Worm (Caenorhabditis elegans) whole organism, L1 larva: ENCODE results near the gene dpy-13.
A peak's percentile ranks its signal among the peaks of the same experiment; 100 is the strongest.

ENCODE experiments used
- F16B12.6 ChIP-seq: fragments of 150-350 bp; optimal IDR thresholded peaks from 2 replicates; lab custom pipeline; 2014; ENCODE audit warnings: missing biosample characterization, missing genetic modification characterization
- Y116A8C.19 ChIP-seq: sonication (generic microtip); optimal IDR thresholded peaks from 2 replicates; lab custom pipeline; 2016; ENCODE audit warnings: missing compliant biosample characterization, missing genetic modification characterization, borderline replicate concordance
- blmp-1 ChIP-seq: fragments of 150-350 bp; optimal IDR thresholded peaks from 2 replicates; lab custom pipeline; 2014; ENCODE audit warnings: missing biosample characterization, missing genetic modification characterization
- ceh-82 ChIP-seq, 3 experiments: fragments of 150-350 bp in 1 of 3; sonication (generic microtip) in 2 of 3; optimal IDR thresholded peaks; 2 replicates each; lab custom pipeline; 2014 to 2017; ENCODE audit warnings: missing biosample characterization in 3 of 3, missing genetic modification characterization in 3 of 3
- dpl-1 ChIP-seq, 3 experiments: fragments of 150-350 bp in 2 of 3; sonication (generic microtip) in 1 of 3; optimal IDR thresholded peaks; 2 replicates each; lab custom pipeline; 2014 to 2017; ENCODE audit warnings: missing biosample characterization in 3 of 3, missing genetic modification characterization in 3 of 3, missing genetic modification reagents in 3 of 3
- efl-1 ChIP-seq, 4 experiments: fragments of 150-350 bp; optimal IDR thresholded peaks in 3 of 4; peaks in 1 of 4; 1 replicate in 1 of 4; 2 replicates in 3 of 4; lab custom pipeline; 2014; ENCODE audit warnings: missing biosample characterization in 2 of 4, missing genetic modification characterization in 2 of 4, missing genetic modification reagents in 2 of 4
- egl-27 ChIP-seq, 2 experiments: fragments of 150-350 bp in 1 of 2; sonication (generic microtip); optimal IDR thresholded peaks; 3 replicates each; lab custom pipeline; 2017 to 2018; ENCODE audit warnings: missing biosample characterization in 2 of 2, missing genetic modification characterization in 2 of 2, missing genetic modification reagents in 2 of 2
- elt-2 ChIP-seq: sonication (generic microtip); optimal IDR thresholded peaks from 2 replicates; lab custom pipeline; 2016; ENCODE audit warnings: missing genetic modification characterization, mild to moderate bottlenecking, inconsistent platforms, missing compliant biosample characterization, missing genetic modification reagents
- hlh-4 ChIP-seq: sonication (generic microtip); optimal IDR thresholded peaks from 2 replicates; lab custom pipeline; 2016; ENCODE audit warnings: mild to moderate bottlenecking, missing genetic modification characterization, missing compliant biosample characterization
- isw-1 ChIP-seq: fragments of 200-800 bp; sonication (Bioruptor generic); IDR thresholded peaks from 2 replicates; pipeline ENCODE4 v1.3.6; 2022; ENCODE audit warnings: missing genetic modification characterization, missing compliant biosample characterization
- jun-1 ChIP-seq: fragments of 150-350 bp; optimal IDR thresholded peaks from 2 replicates; lab custom pipeline; 2014; ENCODE audit warnings: missing biosample characterization, missing genetic modification reagents, missing genetic modification characterization
- lin-13 ChIP-seq: fragments of 150-350 bp; optimal IDR thresholded peaks from 2 replicates; lab custom pipeline; 2014; ENCODE audit warnings: missing biosample characterization, missing genetic modification reagents, missing genetic modification characterization
- lin-35 ChIP-seq, 2 experiments: fragments of 150-350 bp; optimal IDR thresholded peaks; 2 replicates each; lab custom pipeline; 2014; ENCODE audit warnings: missing biosample characterization in 2 of 2, missing genetic modification characterization in 2 of 2, missing genetic modification reagents in 2 of 2
- lin-39 ChIP-seq: fragments of 150-350 bp; optimal IDR thresholded peaks from 2 replicates; lab custom pipeline; 2014; ENCODE audit warnings: missing biosample characterization, missing genetic modification reagents, missing genetic modification characterization
- lir-3 ChIP-seq: sonication (generic microtip); optimal IDR thresholded peaks from 2 replicates; lab custom pipeline; 2016; ENCODE audit warnings: mild to moderate bottlenecking, missing genetic modification characterization, moderate library complexity, missing compliant biosample characterization; ENCODE audit not compliant: poor library complexity
- mab-9 ChIP-seq: fragments of 200-800 bp; sonication (Bioruptor generic); IDR thresholded peaks from 2 replicates; pipeline ENCODE4 v1.3.6; 2022; ENCODE audit warnings: missing genetic modification reagents, missing genetic modification characterization, missing compliant biosample characterization
- nhr-19 ChIP-seq: fragments of 200-800 bp; sonication (Bioruptor generic); conservative IDR thresholded peaks from 2 replicates; pipeline ENCODE4 v1.3.6; 2022; ENCODE audit warnings: missing genetic modification characterization, missing compliant biosample characterization
- nhr-28 ChIP-seq: fragments of 150-350 bp; optimal IDR thresholded peaks from 2 replicates; lab custom pipeline; 2014; ENCODE audit warnings: missing biosample characterization, missing genetic modification characterization
- nhr-47 ChIP-seq: sonication (generic microtip); optimal IDR thresholded peaks from 2 replicates; lab custom pipeline; 2016; ENCODE audit warnings: mild to moderate bottlenecking, missing genetic modification characterization, moderate library complexity, missing compliant biosample characterization
- nhr-71 ChIP-seq: sonication (generic microtip); optimal IDR thresholded peaks from 2 replicates; lab custom pipeline; 2016; ENCODE audit warnings: mild to moderate bottlenecking, missing genetic modification characterization, moderate library complexity, missing compliant biosample characterization
- nhr-90 ChIP-seq: sonication (generic microtip); optimal IDR thresholded peaks from 2 replicates; lab custom pipeline; 2016; ENCODE audit warnings: mild to moderate bottlenecking, missing genetic modification characterization, missing compliant biosample characterization; ENCODE audit not compliant: poor library complexity
- pag-3 ChIP-seq: sonication (generic microtip); optimal IDR thresholded peaks from 2 replicates; lab custom pipeline; 2017; ENCODE audit warnings: missing genetic modification characterization, mild to moderate bottlenecking, missing compliant biosample characterization, antibody characterized with exemption, borderline replicate concordance; ENCODE audit not compliant: insufficient read depth
- rnt-1 ChIP-seq: sonication (generic microtip); optimal IDR thresholded peaks from 2 replicates; lab custom pipeline; 2016; ENCODE audit warnings: mild to moderate bottlenecking, missing genetic modification characterization, moderate library complexity, missing compliant biosample characterization
- snpc-4 ChIP-seq: fragments of 150-350 bp; optimal IDR thresholded peaks from 2 replicates; lab custom pipeline; 2014; ENCODE audit warnings: missing biosample characterization, missing genetic modification characterization
- snu-23 ChIP-seq: sonication (generic microtip); optimal IDR thresholded peaks from 2 replicates; lab custom pipeline; 2016; ENCODE audit warnings: missing genetic modification characterization, missing compliant biosample characterization
- sptf-1 ChIP-seq: fragments of 150-350 bp; optimal IDR thresholded peaks from 2 replicates; lab custom pipeline; 2014; ENCODE audit warnings: missing biosample characterization, missing genetic modification characterization
- tbx-2 ChIP-seq: sonication (generic microtip); optimal IDR thresholded peaks from 2 replicates; lab custom pipeline; 2016; ENCODE audit warnings: missing genetic modification characterization, missing compliant biosample characterization
- unc-130 ChIP-seq: fragments of 150-350 bp; optimal IDR thresholded peaks from 2 replicates; lab custom pipeline; 2017; ENCODE audit warnings: missing biosample characterization, missing genetic modification characterization, inconsistent platforms
- unc-62 ChIP-seq: fragments of 150-350 bp; optimal IDR thresholded peaks from 2 replicates; lab custom pipeline; 2014; ENCODE audit warnings: missing biosample characterization, missing genetic modification reagents, missing genetic modification characterization
- unc-86 ChIP-seq: sonication (generic microtip); optimal IDR thresholded peaks from 2 replicates; lab custom pipeline; 2016; ENCODE audit warnings: missing genetic modification characterization, missing compliant biosample characterization
- unc-98 ChIP-seq: fragments of 200-800 bp; sonication (Bioruptor generic); IDR thresholded peaks from 2 replicates; pipeline ENCODE4 v1.3.6; 2022; ENCODE audit warnings: missing genetic modification characterization, missing compliant biosample characterization

dpy-13 gene

ce11 chrIV:4247334-4247733 is 11.9 kb downstream of the dpy-13 start (continued):
- TF ChIP-seq isw-1 (GFP tag; lab: Robert Waterston, UW) (peak; percentile 68), unc-86 (peak; percentile 39), lin-35 (GFP tag; optimal IDR thresholded peaks at IDR 0.05; lab: Kevin White, UChicago) (peak; percentile 76 to 85), F16B12.6 (tag; lab: Kevin White, UChicago) (peak; percentile 33), dpl-1 (GFP tag; optimal IDR thresholded peaks at IDR 0.05; lab: Kevin White, UChicago) (peak; percentile 60 to 82 (median 80)), snpc-4 (tag; lab: Kevin White, UChicago) (peak; percentile 40), unc-130 (tag; lab: Kevin White, UChicago) (peak; percentile 40), nhr-47 (tag; lab: Kevin White, UChicago) (peak; percentile 70), nhr-71 (tag; lab: Kevin White, UChicago) (peak; percentile 80), hlh-4 (tag; lab: Kevin White, UChicago) (no peak), nhr-19 (GFP tag; lab: Robert Waterston, UW) (peak; percentile 64), snu-23 (GFP tag; lab: Kevin White, UChicago) (peak; percentile 78)

ce11 chrIV:4247770-4248169 is 12.4 kb downstream of the dpy-13 start, which contains the start of gene ama-1:
ama-1 (plus strand) TSS chrIV:4248070.
- no peak for TF ChIP-seq pag-3 (tag; lab: Kevin White, UChicago)
- TF ChIP-seq egl-27 (tag; optimal IDR thresholded peaks at IDR 0.05; lab: Kevin White, UChicago), result no peak
- TF ChIP-seq tbx-2 (tag; lab: Kevin White, UChicago), result no peak
- no peak for TF ChIP-seq ceh-82 (tag; optimal IDR thresholded peaks at IDR 0.05; lab: Kevin White, UChicago)
- TF ChIP-seq nhr-71 (tag; lab: Kevin White, UChicago), result no peak
- TF ChIP-seq hlh-4 (tag; lab: Kevin White, UChicago), result no peak
- no peak for TF ChIP-seq isw-1 (GFP tag; lab: Robert Waterston, UW)
- TF ChIP-seq Y116A8C.19 (tag; lab: Kevin White, UChicago), result no peak
- TF ChIP-seq nhr-90 (tag; lab: Kevin White, UChicago), result no peak

ce11 chrIV:4254989-4255582 is 19.7 kb downstream of the dpy-13 start:
- TF ChIP-seq nhr-47 (tag; lab: Kevin White, UChicago), result no peak
- TF ChIP-seq efl-1 (optimal IDR thresholded peaks at IDR 0.05; lab: Kevin White, UChicago), result no peak
- TF ChIP-seq efl-1 (GFP tag; optimal IDR thresholded peaks at IDR 0.05 in 1 of 2; lab: Kevin White, UChicago), result peak in 1 of 2 experiments; percentile 57

ce11 chrIV:4259433-4259832 is 24.0 kb downstream of the dpy-13 start:
- no peak for TF ChIP-seq unc-98 (GFP tag; lab: Robert Waterston, UW)
- TF ChIP-seq lin-13, result no peak
- no peak for TF ChIP-seq lin-39
- TF ChIP-seq elt-2 (tag; lab: Kevin White, UChicago), result peak; percentile 59
- TF ChIP-seq jun-1 (tag; lab: Kevin White, UChicago), result peak; percentile 38
- TF ChIP-seq, all 84 proteins: peak for 2

- no peak for TF ChIP-seq lir-3
- no peak for TF ChIP-seq pag-3 (tag; lab: Kevin White, UChicago)
- no peak for TF ChIP-seq unc-62 (GFP tag; lab: Kevin White, UChicago)
- no peak for TF ChIP-seq rnt-1 (tag; lab: Kevin White, UChicago)
- no peak for TF ChIP-seq nhr-28 (tag; lab: Kevin White, UChicago)
- TF ChIP-seq blmp-1, result no peak
- TF ChIP-seq mab-9 (GFP tag; lab: Robert Waterston, UW), result no peak
- no peak for TF ChIP-seq sptf-1 (tag; lab: Kevin White, UChicago)
These were observed 27.6 kb downstream of the dpy-13 start, which contains the start of gene col-33 for ce11 chrIV:4262993-4263392. col-33 (plus strand) TSS chrIV:4263293.
